Worm (Caenorhabditis elegans): ENCODE measurements around the gene myo-3.

myo-3 gene

ce11 chrV:12233425-12233824, 718 bp downstream of the myo-3 start:
- no peak for TF ChIP-seq elt-3 (tag; optimal IDR thresholded peaks at IDR 0.05)
- no peak for TF ChIP-seq nhr-76 (tag; optimal IDR thresholded peaks at IDR 0.05)
- TF ChIP-seq unc-120 (tag; optimal IDR thresholded peaks at IDR 0.05; ENCODE audit: poor library complexity, severe bottlenecking): peak; percentile 75
- no peak for TF ChIP-seq ceh-39 (tag; optimal IDR thresholded peaks at IDR 0.05)
- TF ChIP-seq ces-1 (GFP tag; optimal IDR thresholded peaks at IDR 0.05): no peak
- TF ChIP-seq cnd-1 (tag; optimal IDR thresholded peaks at IDR 0.05): no peak
- TF ChIP-seq nhr-12 (tag; optimal IDR thresholded peaks at IDR 0.05): no peak
- TF ChIP-seq unc-39 (tag; optimal IDR thresholded peaks at IDR 0.05): no peak
- peak; percentile 36 for TF ChIP-seq unc-62 (GFP tag; optimal IDR thresholded peaks at IDR 0.05)
- no peak for TF ChIP-seq sptf-1 (tag; optimal IDR thresholded peaks at IDR 0.05)
- TF ChIP-seq hlh-1 (tag; optimal IDR thresholded peaks at IDR 0.05): peak; percentile 82
- no peak for TF ChIP-seq nhr-237 (tag; optimal IDR thresholded peaks at IDR 0.05)

ce11 chrV:12213027-12213426, 21.1 kb downstream of the myo-3 start, which contains the start of gene vab-8:
TSS of gene vab-8 (plus strand) at chrV:12213327.
- TF ChIP-seq sptf-1 (tag; optimal IDR thresholded peaks at IDR 0.05): no peak
- no peak for TF ChIP-seq cnd-1 (tag; optimal IDR thresholded peaks at IDR 0.05)
- TF ChIP-seq unc-120 (tag; optimal IDR thresholded peaks at IDR 0.05; ENCODE audit: poor library complexity, severe bottlenecking): no peak
- no peak for TF ChIP-seq elt-3 (tag; optimal IDR thresholded peaks at IDR 0.05)
- no peak for TF ChIP-seq lsy-2 (tag; optimal IDR thresholded peaks at IDR 0.05)
- TF ChIP-seq nhr-28 (tag; optimal IDR thresholded peaks at IDR 0.05): no peak
- no peak for TF ChIP-seq nhr-237 (tag; optimal IDR thresholded peaks at IDR 0.05)
- no peak for TF ChIP-seq snpc-4 (tag; optimal IDR thresholded peaks at IDR 0.05)
- no peak for TF ChIP-seq M03D4.4 (tag; optimal IDR thresholded peaks at IDR 0.05)

- TF ChIP-seq ces-1 (GFP tag; optimal IDR thresholded peaks at IDR 0.05) (peak; percentile 97), unc-62 (GFP tag; optimal IDR thresholded peaks at IDR 0.05) (no peak), mep-1 (tag; optimal IDR thresholded peaks at IDR 0.05) (no peak), ceh-43 (GFP tag; optimal IDR thresholded peaks at IDR 0.05) (no peak)
These were observed 23.1 kb downstream of the myo-3 start for ce11 chrV:12211090-12211489.

- TF ChIP-seq pha-4 (tag; optimal IDR thresholded peaks at IDR 0.05) (no peak), ces-1 (GFP tag; optimal IDR thresholded peaks at IDR 0.05) (peak; percentile 89)
These were observed 24.2 kb downstream of the myo-3 start for ce11 chrV:12209951-12210350.

- TF ChIP-seq flh-1 (GFP tag; optimal IDR thresholded peaks at IDR 0.05) (no peak), hlh-1 (tag; optimal IDR thresholded peaks at IDR 0.05) (peak; percentile 42), zip-8 (tag; optimal IDR thresholded peaks at IDR 0.05) (no peak), drap-1 (GFP tag; optimal IDR thresholded peaks at IDR 0.05) (no peak), unc-62 (GFP tag; optimal IDR thresholded peaks at IDR 0.05) (peak; percentile 41)
These were observed 25.5 kb downstream of the myo-3 start for ce11 chrV:12208678-12209077.

- TF ChIP-seq unc-39 (tag; optimal IDR thresholded peaks at IDR 0.05) (no peak), hlh-1 (tag; optimal IDR thresholded peaks at IDR 0.05) (no peak), elt-1 (tag; optimal IDR thresholded peaks at IDR 0.05; ENCODE audit: borderline replicate concordance, insufficient read depth) (peak; percentile 0), ham-2 (GFP tag; optimal IDR thresholded peaks at IDR 0.05) (peak; percentile 17)
These were observed 34.7 kb downstream of the myo-3 start for ce11 chrV:12199474-12199873.

- TF ChIP-seq sptf-1 (tag; optimal IDR thresholded peaks at IDR 0.05) (no peak), elt-1 (tag; optimal IDR thresholded peaks at IDR 0.05; ENCODE audit: borderline replicate concordance, insufficient read depth) (peak; percentile 58), drap-1 (GFP tag; optimal IDR thresholded peaks at IDR 0.05) (no peak), flh-1 (GFP tag; optimal IDR thresholded peaks at IDR 0.05) (no peak), unc-39 (tag; optimal IDR thresholded peaks at IDR 0.05) (no peak)
These were observed 35.6 kb downstream of the myo-3 start, which contains the start of gene lon-3 for ce11 chrV:12198545-12198944. TSS of gene lon-3 (minus strand) at chrV:12198645.

- TF ChIP-seq zip-8 (tag; optimal IDR thresholded peaks at IDR 0.05) (no peak), sem-2 (GFP tag; optimal IDR thresholded peaks at IDR 0.05) (no peak), ztf-11 (tag; optimal IDR thresholded peaks at IDR 0.05) (no peak), flh-1 (GFP tag; optimal IDR thresholded peaks at IDR 0.05) (no peak), mls-2 (tag; optimal IDR thresholded peaks at IDR 0.05) (no peak), ham-2 (GFP tag; optimal IDR thresholded peaks at IDR 0.05) (no peak), lin-13 (tag; optimal IDR thresholded peaks at IDR 0.05) (no peak), M03D4.4 (tag; optimal IDR thresholded peaks at IDR 0.05) (no peak), mab-5 (tag; optimal IDR thresholded peaks at IDR 0.05) (no peak), blmp-1 (tag; optimal IDR thresholded peaks at IDR 0.05) (no peak), bed-3 (GFP tag; optimal IDR thresholded peaks at IDR 0.05) (no peak), nhr-12 (tag; optimal IDR thresholded peaks at IDR 0.05) (no peak), elt-1 (tag; optimal IDR thresholded peaks at IDR 0.05; ENCODE audit: borderline replicate concordance, insufficient read depth) (no peak), drap-1 (GFP tag; optimal IDR thresholded peaks at IDR 0.05) (no peak), mep-1 (tag; optimal IDR thresholded peaks at IDR 0.05) (no peak), nhr-2 (tag; optimal IDR thresholded peaks at IDR 0.05) (no peak), unc-39 (tag; optimal IDR thresholded peaks at IDR 0.05) (no peak)
These were observed 36.4 kb downstream of the myo-3 start for ce11 chrV:12197748-12198147.
